Worm (Caenorhabditis elegans): Measurements from ENCODE around the gene F48G7.13.

The F48G7.13 gene

DNA sequence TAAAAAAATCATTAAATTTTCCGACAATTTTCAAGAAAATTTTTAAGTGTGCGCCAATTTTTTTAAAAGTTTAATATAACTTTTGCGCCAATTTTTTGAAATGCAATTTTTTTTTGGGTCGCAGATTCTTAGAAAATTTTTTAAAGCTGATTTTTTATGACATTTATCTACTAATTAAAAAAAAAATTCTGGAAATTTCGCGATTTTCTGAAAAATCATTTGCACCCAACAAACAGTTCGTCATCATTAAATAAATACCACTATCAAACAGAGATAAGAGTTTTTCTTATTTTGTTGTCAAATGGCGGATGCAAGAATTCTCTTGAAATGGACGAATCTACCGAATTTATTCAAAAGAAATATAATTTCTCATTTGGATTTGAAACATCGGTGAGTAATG, at the start of gene F48G7.13:
TSS of gene F48G7.13 (plus strand) at position 301 of the 400 bp plus-strand sequence.
- no peak for TF ChIP-seq aly-1 (tag; optimal IDR thresholded peaks at IDR 0.05)
- TF ChIP-seq hnd-1 (tag; optimal IDR thresholded peaks at IDR 0.05), result no peak
- TF ChIP-seq F13C5.2 (tag; optimal IDR thresholded peaks at IDR 0.05), result no peak
- no peak for TF ChIP-seq tra-4 (tag; optimal IDR thresholded peaks at IDR 0.05)
- no peak for TF ChIP-seq hmg-4 (GFP tag; optimal IDR thresholded peaks at IDR 0.05)
- TF ChIP-seq hmbx-1 (tag; optimal IDR thresholded peaks at IDR 0.05), result no peak
- TF ChIP-seq pes-1 (GFP tag; IDR thresholded peaks at IDR 0.05), result no peak
- TF ChIP-seq B0310.2 (tag; optimal IDR thresholded peaks at IDR 0.05), result no peak
- TF ChIP-seq scrt-1 (GFP tag; IDR thresholded peaks at IDR 0.05), result no peak
- no peak for TF ChIP-seq ceh-13 (GFP tag; optimal IDR thresholded peaks at IDR 0.05)

DNA sequence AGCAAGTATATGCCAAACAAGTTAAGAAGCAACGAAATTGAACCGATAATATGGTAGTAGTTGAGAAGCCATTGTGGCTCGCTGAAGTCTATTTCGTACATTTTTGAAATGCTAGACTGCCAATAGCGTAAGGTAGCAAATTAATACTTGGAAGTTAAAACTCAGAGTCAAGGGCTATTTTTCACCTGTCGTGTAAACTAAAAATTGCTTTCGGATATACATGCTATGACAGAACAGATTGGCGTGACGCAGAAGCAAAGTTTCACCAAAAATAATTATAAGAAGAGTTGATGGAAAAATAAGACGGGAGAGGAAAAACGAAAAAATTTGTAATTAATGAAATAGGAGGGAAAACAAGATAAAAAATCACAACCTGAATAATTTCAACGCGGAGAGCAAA, 49.4 kb upstream of the F48G7.13 start, which contains the start of gene sri-73:
TSS of gene sri-73 (minus strand) at position 101 of the 400 bp plus-strand sequence.
- TF ChIP-seq tbx-37 (GFP tag; conservative IDR thresholded peaks at IDR 0.05), result no peak
- no peak for TF ChIP-seq aly-1 (tag; optimal IDR thresholded peaks at IDR 0.05)
- no peak for TF ChIP-seq hmbx-1 (tag; optimal IDR thresholded peaks at IDR 0.05)
- no peak for TF ChIP-seq B0310.2 (tag; optimal IDR thresholded peaks at IDR 0.05)
- no peak for TF ChIP-seq F13C5.2 (tag; optimal IDR thresholded peaks at IDR 0.05)
- TF ChIP-seq pes-1 (GFP tag; IDR thresholded peaks at IDR 0.05), result no peak
- no peak for TF ChIP-seq ceh-36 (tag; optimal IDR thresholded peaks at IDR 0.05)
- TF ChIP-seq hmg-4 (GFP tag; optimal IDR thresholded peaks at IDR 0.05), result no peak
- no peak for TF ChIP-seq flt-1 (GFP tag; IDR thresholded peaks at IDR 0.05)
- TF ChIP-seq ama-1 (optimal IDR thresholded peaks at IDR 0.05), result no peak
- TF ChIP-seq sea-1 (GFP tag; conservative IDR thresholded peaks at IDR 0.05), result no peak
- TF ChIP-seq tbx-11 (GFP tag; IDR thresholded peaks at IDR 0.05), result no peak
- no peak for TF ChIP-seq scrt-1 (GFP tag; IDR thresholded peaks at IDR 0.05)
- TF ChIP-seq ets-7 (tag; optimal IDR thresholded peaks at IDR 0.05), result no peak
- no peak for TF ChIP-seq hnd-1 (tag; optimal IDR thresholded peaks at IDR 0.05)
- no peak for TF ChIP-seq tra-4 (tag; optimal IDR thresholded peaks at IDR 0.05)

DNA sequence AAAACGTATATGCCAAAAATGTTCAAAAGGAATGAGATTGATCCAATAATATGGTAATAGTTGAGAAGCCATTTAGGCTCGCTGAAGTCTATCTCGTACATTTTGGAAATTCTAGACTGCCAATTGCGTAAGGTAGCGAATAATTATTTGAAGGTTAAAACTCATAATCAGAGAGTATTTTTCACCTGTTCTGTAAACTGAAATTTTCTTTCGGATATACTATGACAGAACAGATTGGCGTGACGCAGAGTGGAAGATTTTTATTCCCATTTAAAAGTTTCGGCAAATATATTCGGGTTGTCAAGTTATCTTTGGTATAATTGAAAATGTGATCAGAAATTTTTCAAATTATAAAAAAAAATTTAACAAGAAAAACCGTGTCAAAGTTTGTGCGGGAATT, 47.3 kb upstream of the F48G7.13 start, which contains the start of gene sri-72:
TSS of gene sri-72 (minus strand) at position 101 of the 400 bp plus-strand sequence.
- no peak for TF ChIP-seq ceh-36 (tag; optimal IDR thresholded peaks at IDR 0.05)
- TF ChIP-seq ets-7 (tag; optimal IDR thresholded peaks at IDR 0.05), result no peak
- no peak for TF ChIP-seq tbx-11 (GFP tag; IDR thresholded peaks at IDR 0.05)

DNA sequence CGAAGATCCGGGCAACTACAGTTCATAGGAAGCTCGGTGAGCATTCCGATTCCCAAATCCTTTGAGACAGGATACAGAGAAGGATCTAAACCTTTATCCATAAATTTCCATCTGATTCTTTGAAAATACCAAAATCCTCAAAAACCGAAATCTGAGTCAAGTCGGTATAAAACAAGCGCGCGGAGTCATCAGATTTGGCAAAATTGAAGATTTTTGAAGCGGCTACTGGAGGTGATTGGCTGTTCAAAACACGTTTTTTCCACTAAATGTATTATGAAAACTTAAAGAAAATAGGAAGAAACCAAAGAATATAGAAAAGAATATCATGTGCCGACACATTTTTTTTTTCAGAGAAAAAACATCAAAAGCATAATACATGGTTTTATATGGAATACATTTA, 40.7 kb upstream of the F48G7.13 start, which contains the start of gene C14C6.13:
TSS of gene C14C6.13 (minus strand) at position 101 of the 400 bp plus-strand sequence.
- TF ChIP-seq B0310.2 (tag; optimal IDR thresholded peaks at IDR 0.05), result no peak
- TF ChIP-seq ceh-36 (tag; optimal IDR thresholded peaks at IDR 0.05), result no peak

DNA sequence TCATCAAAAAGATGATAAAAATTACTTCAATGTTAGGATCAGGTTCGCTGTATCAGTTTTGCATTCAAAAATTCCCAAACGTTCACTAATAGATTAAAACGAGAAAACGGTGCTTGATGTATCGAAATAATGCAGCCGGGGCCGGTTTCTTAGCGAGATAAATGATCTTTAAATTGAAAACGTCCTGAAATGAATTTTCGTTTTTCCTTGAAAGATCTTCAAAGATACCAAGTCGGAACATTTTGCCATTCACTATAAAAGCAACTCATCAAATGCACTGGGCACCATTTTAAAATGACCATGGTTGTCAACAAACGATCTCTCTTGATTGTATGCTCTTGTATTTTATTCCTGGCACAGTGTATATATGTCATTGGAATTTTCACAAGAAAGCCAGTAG, 39.3 kb upstream of the F48G7.13 start, which contains the start of gene K06H6.5:
TSS of gene K06H6.5 (plus strand) at position 301 of the 400 bp plus-strand sequence.
- TF ChIP-seq tbx-11 (GFP tag; IDR thresholded peaks at IDR 0.05) (no peak), ets-7 (tag; optimal IDR thresholded peaks at IDR 0.05) (no peak), pes-1 (GFP tag; IDR thresholded peaks at IDR 0.05) (no peak), hnd-1 (tag; optimal IDR thresholded peaks at IDR 0.05) (no peak), tbx-37 (GFP tag; conservative IDR thresholded peaks at IDR 0.05) (no peak), tra-4 (tag; optimal IDR thresholded peaks at IDR 0.05) (no peak), B0310.2 (tag; optimal IDR thresholded peaks at IDR 0.05) (no peak), F13C5.2 (tag; optimal IDR thresholded peaks at IDR 0.05) (no peak), flt-1 (GFP tag; IDR thresholded peaks at IDR 0.05) (no peak), ceh-13 (GFP tag; optimal IDR thresholded peaks at IDR 0.05) (no peak)

DNA sequence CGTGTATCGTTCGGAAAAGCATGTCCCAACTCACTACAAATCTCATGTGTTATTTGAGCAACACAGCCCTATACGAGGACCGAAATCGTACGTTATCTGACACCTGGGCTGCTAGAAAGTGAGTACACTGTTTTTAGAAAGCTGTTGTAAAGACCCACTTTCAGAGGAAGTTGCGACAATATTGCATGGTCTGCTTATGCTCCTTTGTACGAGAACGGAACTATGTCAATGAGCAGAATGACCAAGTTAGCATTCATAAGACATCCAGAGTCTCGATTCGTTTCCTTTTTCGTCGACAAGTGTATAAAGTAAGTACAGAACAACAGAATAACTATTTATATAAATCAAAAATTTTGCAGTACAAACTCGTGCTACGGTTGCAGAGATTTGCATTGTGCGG, 38.5 kb upstream of the F48G7.13 start:
- TF ChIP-seq F13C5.2 (tag; optimal IDR thresholded peaks at IDR 0.05), result no peak
- TF ChIP-seq hmg-4 (GFP tag; optimal IDR thresholded peaks at IDR 0.05), result no peak
- no peak for TF ChIP-seq hnd-1 (tag; optimal IDR thresholded peaks at IDR 0.05)
- TF ChIP-seq pes-1 (GFP tag; IDR thresholded peaks at IDR 0.05), result no peak
- TF ChIP-seq scrt-1 (GFP tag; IDR thresholded peaks at IDR 0.05), result no peak
- no peak for TF ChIP-seq sea-1 (GFP tag; conservative IDR thresholded peaks at IDR 0.05)
- TF ChIP-seq ceh-13 (GFP tag; optimal IDR thresholded peaks at IDR 0.05), result no peak
- no peak for TF ChIP-seq ama-1 (optimal IDR thresholded peaks at IDR 0.05)
- no peak for TF ChIP-seq ceh-36 (tag; optimal IDR thresholded peaks at IDR 0.05)
- TF ChIP-seq flt-1 (GFP tag; IDR thresholded peaks at IDR 0.05), result no peak
- no peak for TF ChIP-seq hmbx-1 (tag; optimal IDR thresholded peaks at IDR 0.05)
- no peak for TF ChIP-seq tra-4 (tag; optimal IDR thresholded peaks at IDR 0.05)
- no peak for TF ChIP-seq tbx-37 (GFP tag; conservative IDR thresholded peaks at IDR 0.05)
- no peak for TF ChIP-seq aly-1 (tag; optimal IDR thresholded peaks at IDR 0.05)
- TF ChIP-seq tbx-11 (GFP tag; IDR thresholded peaks at IDR 0.05), result no peak

DNA sequence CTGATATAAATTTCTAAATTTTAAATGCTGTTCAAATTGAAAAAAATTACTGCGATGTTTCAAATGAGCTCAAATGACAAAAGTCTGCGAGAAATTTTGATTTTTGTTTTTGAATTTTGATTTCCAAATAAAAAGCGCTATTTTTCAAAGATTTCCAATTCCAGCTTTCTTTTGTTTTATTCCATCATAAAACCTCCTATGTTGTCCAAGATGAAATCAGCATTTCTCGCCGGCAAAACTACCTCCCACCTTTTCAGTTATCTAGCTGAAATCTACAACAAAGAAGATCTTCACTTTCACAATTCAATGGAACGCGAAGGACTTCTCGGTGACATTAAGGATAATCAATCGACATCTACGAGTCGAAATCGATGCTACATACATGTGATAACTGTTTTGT, 36.4 kb upstream of the F48G7.13 start, which contains the start of gene K06H6.4:
TSS of gene K06H6.4 (plus strand) at position 301 of the 400 bp plus-strand sequence.
- no peak for TF ChIP-seq tbx-11 (GFP tag; IDR thresholded peaks at IDR 0.05)
- no peak for TF ChIP-seq sea-1 (GFP tag; conservative IDR thresholded peaks at IDR 0.05)
- no peak for TF ChIP-seq flt-1 (GFP tag; IDR thresholded peaks at IDR 0.05)
- no peak for TF ChIP-seq ets-7 (tag; optimal IDR thresholded peaks at IDR 0.05)
- TF ChIP-seq ama-1 (optimal IDR thresholded peaks at IDR 0.05), result no peak

DNA sequence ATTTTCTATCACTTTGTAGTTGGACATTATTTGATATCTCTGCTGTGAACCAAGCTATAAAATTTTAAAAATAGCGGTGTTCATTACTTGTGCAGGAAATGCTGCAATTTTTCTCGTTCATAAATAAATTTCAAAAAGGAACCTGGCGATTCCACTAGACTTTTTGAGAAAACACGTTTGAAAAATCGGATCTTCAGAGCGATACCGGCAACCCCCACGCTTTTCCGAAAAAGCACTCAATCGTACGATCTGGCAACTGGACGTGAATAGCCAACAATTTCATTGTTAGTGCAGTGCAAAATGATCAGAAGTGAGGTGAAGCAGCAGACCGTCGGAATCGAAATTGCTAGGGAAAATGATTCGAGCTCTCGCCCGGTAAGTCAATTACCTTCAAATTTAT, 33.8 kb upstream of the F48G7.13 start, which contains the start of gene nstp-7:
TSS of gene nstp-7 (plus strand) at position 301 of the 400 bp plus-strand sequence.
- TF ChIP-seq B0310.2 (tag; optimal IDR thresholded peaks at IDR 0.05) (no peak), ceh-36 (tag; optimal IDR thresholded peaks at IDR 0.05) (no peak)

DNA sequence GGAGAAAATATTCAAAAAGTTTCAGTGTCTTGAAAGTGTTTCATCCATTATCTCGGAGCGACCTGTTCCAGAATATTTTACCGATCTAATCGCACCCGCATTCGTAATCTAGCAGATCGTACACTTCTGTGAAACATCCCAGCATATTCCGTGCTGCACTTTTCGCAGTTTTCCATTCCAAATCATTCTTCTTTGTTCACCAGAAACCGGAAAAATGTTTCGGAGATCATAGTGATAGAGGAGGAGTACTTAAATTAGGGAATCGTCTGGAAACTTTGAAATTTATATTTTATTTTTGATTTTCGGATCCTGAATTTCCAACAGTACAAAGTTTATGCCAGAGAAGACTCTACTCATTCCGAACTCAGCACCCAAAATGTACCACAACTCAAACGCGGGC, 29.9 kb upstream of the F48G7.13 start, which contains the start of gene K06H6.2:
TSS of gene K06H6.2 (plus strand) at position 301 of the 400 bp plus-strand sequence.
- TF ChIP-seq F13C5.2 (tag; optimal IDR thresholded peaks at IDR 0.05), result no peak
- no peak for TF ChIP-seq scrt-1 (GFP tag; IDR thresholded peaks at IDR 0.05)
- no peak for TF ChIP-seq tbx-37 (GFP tag; conservative IDR thresholded peaks at IDR 0.05)
- TF ChIP-seq sea-1 (GFP tag; conservative IDR thresholded peaks at IDR 0.05), result no peak
- TF ChIP-seq ets-7 (tag; optimal IDR thresholded peaks at IDR 0.05), result no peak
- no peak for TF ChIP-seq tbx-11 (GFP tag; IDR thresholded peaks at IDR 0.05)
- no peak for TF ChIP-seq hnd-1 (tag; optimal IDR thresholded peaks at IDR 0.05)
- TF ChIP-seq ama-1 (optimal IDR thresholded peaks at IDR 0.05), result no peak
- no peak for TF ChIP-seq flt-1 (GFP tag; IDR thresholded peaks at IDR 0.05)
- no peak for TF ChIP-seq hmbx-1 (tag; optimal IDR thresholded peaks at IDR 0.05)
- TF ChIP-seq tra-4 (tag; optimal IDR thresholded peaks at IDR 0.05), result no peak
- TF ChIP-seq ceh-36 (tag; optimal IDR thresholded peaks at IDR 0.05), result no peak
- TF ChIP-seq B0310.2 (tag; optimal IDR thresholded peaks at IDR 0.05), result no peak
- no peak for TF ChIP-seq hmg-4 (GFP tag; optimal IDR thresholded peaks at IDR 0.05)
